Worm (Caenorhabditis elegans) whole organism, mixed stage, embryonic: Measurements from ENCODE around the gene unc-83.

ENCODE experiments used
- blmp-1 ChIP-seq: fragments of 150-350 bp; optimal IDR thresholded peaks from 2 replicates; lab custom pipeline; 2014; ENCODE audit warnings: missing biosample characterization, missing genetic modification characterization
- ceh-39 ChIP-seq: fragments of 150-350 bp; optimal IDR thresholded peaks from 2 replicates; lab custom pipeline; 2014; ENCODE audit warnings: missing biosample characterization, missing genetic modification characterization
- ceh-43 ChIP-seq: fragments of 200-800 bp; sonication (Bioruptor generic); optimal IDR thresholded peaks from 2 replicates; lab custom pipeline; 2018; ENCODE audit warnings: mild to moderate bottlenecking, missing genetic modification characterization, moderate library complexity, missing compliant biosample characterization
- ces-1 ChIP-seq: fragments of 150-350 bp; optimal IDR thresholded peaks from 2 replicates; lab custom pipeline; 2014; ENCODE audit warnings: missing biosample characterization, missing genetic modification reagents, missing genetic modification characterization
- cnd-1 ChIP-seq: fragments of 200-800 bp; sonication (Bioruptor generic); optimal IDR thresholded peaks from 2 replicates; lab custom pipeline; 2018; ENCODE audit warnings: mild to moderate bottlenecking, missing genetic modification characterization, missing compliant biosample characterization
- drap-1 ChIP-seq: fragments of 200-800 bp; sonication (Bioruptor generic); optimal IDR thresholded peaks from 3 replicates; lab custom pipeline; 2018; ENCODE audit warnings: mild to moderate bottlenecking, missing genetic modification characterization, missing compliant biosample characterization
- elt-3 ChIP-seq: fragments of 150-350 bp; optimal IDR thresholded peaks from 2 replicates; lab custom pipeline; 2014; ENCODE audit warnings: missing biosample characterization, missing genetic modification characterization
- flh-1 ChIP-seq: fragments of 200-800 bp; sonication (Bioruptor generic); optimal IDR thresholded peaks from 2 replicates; lab custom pipeline; 2018; ENCODE audit warnings: mild to moderate bottlenecking, missing genetic modification characterization, moderate library complexity, missing compliant biosample characterization
- ham-2 ChIP-seq: fragments of 200-800 bp; sonication (Bioruptor generic); optimal IDR thresholded peaks from 2 replicates; lab custom pipeline; 2018; ENCODE audit warnings: mild to moderate bottlenecking, missing genetic modification characterization, missing compliant biosample characterization
- hlh-1 ChIP-seq: fragments of 150-350 bp; optimal IDR thresholded peaks from 2 replicates; lab custom pipeline; 2014; ENCODE audit warnings: missing biosample characterization, missing genetic modification reagents, missing genetic modification characterization
- lin-13 ChIP-seq: fragments of 150-350 bp; optimal IDR thresholded peaks from 2 replicates; lab custom pipeline; 2014; ENCODE audit warnings: missing biosample characterization, missing genetic modification characterization
- lin-32 ChIP-seq: fragments of 200-800 bp; sonication (Bioruptor generic); optimal IDR thresholded peaks from 2 replicates; lab custom pipeline; 2018; ENCODE audit warnings: mild to moderate bottlenecking, missing genetic modification characterization, missing compliant biosample characterization
- mab-5 ChIP-seq: fragments of 150-350 bp; optimal IDR thresholded peaks from 2 replicates; lab custom pipeline; 2014; ENCODE audit warnings: missing biosample characterization, missing genetic modification characterization
- mep-1 ChIP-seq: fragments of 150-350 bp; optimal IDR thresholded peaks from 2 replicates; lab custom pipeline; 2017; ENCODE audit warnings: missing biosample characterization, missing genetic modification reagents, missing genetic modification characterization, inconsistent platforms
- nhr-12 ChIP-seq: fragments of 150-350 bp; optimal IDR thresholded peaks from 2 replicates; lab custom pipeline; 2014; ENCODE audit warnings: missing biosample characterization, missing genetic modification characterization
- nhr-2 ChIP-seq: fragments of 150-350 bp; optimal IDR thresholded peaks from 2 replicates; lab custom pipeline; 2014; ENCODE audit warnings: missing biosample characterization, missing genetic modification characterization
- nhr-28 ChIP-seq: fragments of 150-350 bp; optimal IDR thresholded peaks from 2 replicates; lab custom pipeline; 2014; ENCODE audit warnings: missing biosample characterization, missing genetic modification characterization
- nhr-76 ChIP-seq: sonication (generic microtip); optimal IDR thresholded peaks from 2 replicates; lab custom pipeline; 2017; ENCODE audit warnings: missing biosample characterization, missing genetic modification characterization
- sem-2 ChIP-seq: fragments of 200-800 bp; sonication (Bioruptor generic); optimal IDR thresholded peaks from 2 replicates; lab custom pipeline; 2018; ENCODE audit warnings: mild to moderate bottlenecking, missing genetic modification characterization, missing compliant biosample characterization
- sptf-1 ChIP-seq: sonication (generic microtip); optimal IDR thresholded peaks from 2 replicates; lab custom pipeline; 2017; ENCODE audit warnings: mild to moderate bottlenecking, missing genetic modification characterization, moderate library complexity, missing compliant biosample characterization
- unc-120 ChIP-seq: sonication (generic microtip); optimal IDR thresholded peaks from 2 replicates; lab custom pipeline; 2017; ENCODE audit warnings: missing genetic modification characterization, missing compliant biosample characterization; ENCODE audit not compliant: poor library complexity, severe bottlenecking
- unc-39 ChIP-seq: fragments of 150-350 bp; optimal IDR thresholded peaks from 2 replicates; lab custom pipeline; 2014; ENCODE audit warnings: missing biosample characterization, missing genetic modification characterization
- unc-62 ChIP-seq: fragments of 150-350 bp; optimal IDR thresholded peaks from 2 replicates; lab custom pipeline; 2014; ENCODE audit warnings: missing biosample characterization, missing genetic modification reagents, missing genetic modification characterization
- ztf-11 ChIP-seq: fragments of 150-350 bp; optimal IDR thresholded peaks from 2 replicates; lab custom pipeline; 2014; ENCODE audit warnings: missing biosample characterization, missing genetic modification characterization

The unc-83 gene

DNA sequence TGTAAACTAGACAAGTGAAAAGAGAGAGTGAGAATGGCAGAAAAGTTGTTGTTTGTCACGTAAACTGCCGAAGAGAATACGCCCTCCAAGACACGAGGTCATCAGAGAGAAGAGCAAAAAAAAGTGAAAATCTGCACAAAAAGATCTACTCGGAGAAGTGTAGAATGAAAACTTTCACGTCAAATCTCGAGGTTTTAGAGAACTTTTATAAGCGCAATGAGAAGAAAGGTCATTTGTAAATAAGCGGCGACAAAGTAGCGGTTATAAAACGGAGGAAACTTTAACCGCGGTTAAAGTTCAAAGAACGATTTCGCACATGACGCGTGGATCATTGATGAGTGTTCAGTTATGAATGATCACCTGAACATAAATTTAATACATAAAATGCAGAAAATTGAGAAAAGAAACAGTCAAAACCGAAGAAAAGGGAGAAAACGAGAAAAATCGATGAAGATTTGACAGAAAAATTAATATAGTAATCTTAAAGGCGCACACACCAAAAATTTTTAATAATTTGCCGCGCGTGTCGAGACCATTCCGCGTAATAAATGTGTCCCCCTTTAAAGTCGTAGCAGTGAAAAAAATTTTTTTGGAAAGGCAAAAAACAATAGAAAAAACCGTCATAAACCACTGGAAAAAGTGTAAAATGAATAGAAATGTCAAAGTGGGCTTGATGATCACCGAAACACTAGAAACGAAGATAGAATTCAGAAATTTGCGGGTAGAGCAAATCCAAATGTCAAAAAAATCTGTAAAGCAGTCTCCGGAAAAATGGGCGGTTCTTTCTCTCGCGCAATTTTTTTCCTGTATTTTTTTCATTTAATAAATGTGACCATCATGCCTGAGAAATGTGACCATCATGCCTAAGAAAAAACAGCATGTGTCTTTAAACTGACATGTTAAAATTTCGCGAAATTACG is 52.7 kb downstream of the unc-83 start:
- peak; percentile 20 for TF ChIP-seq hlh-1 (tag; lab: Kevin White, UChicago)
- TF ChIP-seq cnd-1 (tag; lab: Kevin White, UChicago): no peak
- peak; percentile 2 for TF ChIP-seq unc-120 (tag; lab: Kevin White, UChicago)
- TF ChIP-seq, all 35 proteins: peak for 2

DNA sequence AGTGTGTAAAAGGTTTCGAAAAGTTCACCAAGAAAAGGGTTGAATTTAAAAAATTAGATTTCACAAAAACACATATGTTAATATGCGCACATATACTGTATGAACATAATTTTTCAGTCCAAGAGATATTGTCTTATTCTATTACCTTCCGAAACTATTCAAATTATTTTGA is 53.2 kb downstream of the unc-83 start, which contains the start of gene F46E10.3:
TSS of gene F46E10.3 (plus strand) at position 73 of the 172 bp plus-strand sequence.
- TF ChIP-seq unc-62 (GFP tag; lab: Kevin White, UChicago): no peak
- no peak for TF ChIP-seq nhr-2 (tag; lab: Kevin White, UChicago)
- TF ChIP-seq nhr-28 (tag; lab: Kevin White, UChicago): no peak
- TF ChIP-seq blmp-1 (tag; lab: Kevin White, UChicago): no peak
- no peak for TF ChIP-seq ceh-43 (GFP tag; lab: Kevin White, UChicago)

DNA sequence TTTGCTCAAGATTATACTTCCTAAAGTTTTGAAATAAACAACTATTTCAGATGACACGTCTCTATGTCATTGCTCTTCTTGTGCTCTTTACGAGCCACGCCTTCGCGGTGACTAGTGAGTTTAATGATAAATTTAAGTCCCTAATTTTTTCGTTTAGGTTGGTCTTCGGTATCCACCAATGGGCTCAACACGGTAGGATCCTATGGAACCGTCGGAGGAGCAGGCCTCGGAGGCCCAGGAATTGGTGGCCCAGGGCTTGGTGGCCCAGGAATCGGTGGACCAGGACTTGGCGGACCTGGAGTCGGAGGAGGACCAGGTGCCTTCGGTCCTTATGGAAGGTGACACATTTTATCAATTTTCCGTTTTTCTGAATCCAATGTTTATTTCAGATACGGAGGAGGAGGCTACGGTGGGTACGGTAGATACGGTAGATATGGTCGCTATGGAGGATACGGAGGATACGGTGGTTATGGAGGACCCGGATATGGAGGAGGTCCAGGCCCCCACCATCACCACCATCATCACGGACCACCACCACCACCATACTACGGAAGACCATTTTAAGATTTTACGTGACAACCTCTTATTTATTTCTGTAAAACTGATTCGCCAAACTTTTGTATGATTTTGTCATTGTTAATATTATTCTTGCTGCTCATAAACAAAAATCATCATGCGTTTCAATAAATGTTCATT is 55.7 kb downstream of the unc-83 start, which contains the start of the genes F46E10.2 and F46E10.18:
TSS of gene F46E10.2 (plus strand) at position 51 of the 696 bp plus-strand sequence.
TSS of gene F46E10.18 (plus strand) at position 646 of the 696 bp plus-strand sequence.
- TF ChIP-seq sem-2 (GFP tag; lab: Kevin White, UChicago) (no peak), ham-2 (GFP tag; lab: Kevin White, UChicago) (no peak), ces-1 (GFP tag; lab: Kevin White, UChicago) (no peak), sptf-1 (no peak)

DNA sequence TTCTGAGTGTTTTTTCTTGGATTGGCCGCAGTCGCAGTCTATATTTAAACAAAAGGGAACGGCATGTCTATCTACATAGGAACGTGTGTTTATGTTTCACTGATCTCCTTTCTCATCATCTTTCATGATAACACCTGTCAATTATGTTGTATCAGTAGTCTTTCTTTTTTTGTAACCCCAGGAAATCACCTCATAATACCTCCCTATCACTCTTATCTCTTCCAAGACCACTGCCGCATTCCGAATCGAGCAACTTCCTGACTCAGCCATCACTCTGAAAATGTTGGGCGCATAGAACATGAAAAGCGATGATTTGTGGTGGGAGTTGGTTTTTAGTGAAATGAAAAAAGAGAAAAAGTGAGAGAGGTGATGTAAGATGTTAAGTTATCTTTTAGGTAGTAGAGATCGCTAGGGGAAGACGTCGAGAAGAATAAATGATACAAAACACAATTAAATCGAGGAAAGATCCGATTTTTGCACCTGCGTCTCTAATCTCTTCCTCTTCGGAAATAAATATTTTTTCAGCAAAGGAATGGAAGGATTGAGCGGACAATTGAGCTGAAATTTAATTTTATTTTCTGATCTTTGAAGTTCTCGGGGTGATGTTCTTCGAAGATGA is 58.1 kb downstream of the unc-83 start:
- TF ChIP-seq mep-1 (tag; lab: Kevin White, UChicago) (no peak), nhr-12 (tag; lab: Kevin White, UChicago) (no peak), drap-1 (GFP tag; lab: Kevin White, UChicago) (no peak), ztf-11 (tag; lab: Kevin White, UChicago) (no peak), nhr-2 (tag; lab: Kevin White, UChicago) (no peak), unc-39 (tag; lab: Kevin White, UChicago) (no peak), lin-32 (no peak), nhr-76 (tag; lab: Kevin White, UChicago) (no peak), sem-2 (GFP tag; lab: Kevin White, UChicago) (no peak)

DNA sequence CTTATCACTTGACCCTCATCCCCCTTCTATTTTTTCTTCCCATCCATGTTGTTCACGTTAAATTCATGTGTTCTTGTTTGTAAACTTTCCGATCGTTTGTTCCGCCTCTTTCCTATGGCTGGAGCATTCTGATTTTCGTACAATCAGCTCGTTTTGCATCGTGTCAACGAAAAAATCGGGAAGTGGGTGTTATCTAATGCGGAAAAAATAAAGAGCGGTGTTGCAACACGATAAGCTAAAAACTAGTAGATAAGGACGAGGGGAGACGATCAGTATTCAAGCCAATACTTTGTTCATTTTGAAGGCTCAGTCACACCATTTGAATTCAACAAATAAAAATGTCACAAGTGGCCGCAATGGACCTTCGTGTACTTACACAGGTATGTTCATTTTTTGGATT is 59.9 kb downstream of the unc-83 start, which contains the start of gene acs-1:
TSS of gene acs-1 (plus strand) at position 233 of the 400 bp plus-strand sequence.
- no peak for TF ChIP-seq mab-5 (tag; lab: Kevin White, UChicago)
- TF ChIP-seq elt-3 (tag; lab: Kevin White, UChicago): no peak
- TF ChIP-seq ces-1 (GFP tag; lab: Kevin White, UChicago): no peak
- no peak for TF ChIP-seq nhr-76 (tag; lab: Kevin White, UChicago)
- TF ChIP-seq nhr-28 (tag; lab: Kevin White, UChicago): no peak
- TF ChIP-seq nhr-12 (tag; lab: Kevin White, UChicago): no peak

DNA sequence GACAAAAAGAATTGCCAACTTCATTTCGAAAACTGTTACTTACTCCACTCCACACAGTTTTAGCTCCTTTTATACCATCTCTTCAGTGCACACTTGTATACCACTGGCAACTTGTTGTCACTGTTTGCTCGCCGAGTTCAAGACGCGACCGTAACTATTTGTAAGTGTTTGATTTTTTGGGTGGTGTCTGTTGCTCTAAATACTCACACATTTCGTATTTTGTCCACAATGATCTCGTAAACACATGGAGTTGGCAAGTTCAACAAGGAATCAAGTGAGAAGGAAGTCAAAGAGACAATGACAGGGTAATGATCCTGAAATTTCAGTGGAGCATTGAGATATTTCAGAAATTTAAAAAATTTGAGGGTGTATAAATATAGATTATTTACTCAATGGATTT is 68.2 kb downstream of the unc-83 start, which contains the start of gene hpo-26:
TSS of gene hpo-26 (minus strand) at position 31 of the 400 bp plus-strand sequence.
- TF ChIP-seq ceh-39 (tag; lab: Kevin White, UChicago) (no peak), mab-5 (tag; lab: Kevin White, UChicago) (no peak), flh-1 (no peak), cnd-1 (tag; lab: Kevin White, UChicago) (no peak), lin-13 (tag; lab: Kevin White, UChicago) (no peak), nhr-76 (tag; lab: Kevin White, UChicago) (no peak)
